Fruit fly (Drosophila melanogaster): ENCODE measurements around the gene prg.

prg gene

DNA sequence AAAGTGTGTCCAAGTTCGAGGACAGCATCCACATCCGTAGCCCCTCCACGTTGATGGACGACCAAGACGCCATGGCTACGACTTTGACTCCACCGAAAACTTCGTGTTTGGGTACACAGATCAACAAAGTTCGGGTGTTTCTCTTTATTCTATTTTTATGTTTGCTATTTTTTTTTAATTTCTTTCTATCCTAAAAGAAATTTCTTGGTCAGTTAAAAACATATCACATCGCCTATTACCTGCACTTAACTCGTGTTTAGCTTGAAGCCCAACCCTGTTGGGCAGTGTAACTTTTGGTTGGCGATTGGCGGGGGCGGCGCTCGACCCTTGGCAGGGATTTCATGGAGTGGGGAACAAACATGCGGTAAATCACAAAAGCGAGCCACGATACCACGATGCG, 9.2 kb downstream of the prg start:
- TF ChIP-seq CG8478 (optimal IDR thresholded peaks at IDR 0.05) (no peak), CTCF (optimal IDR thresholded peaks at IDR 0.05) (no peak)

DNA sequence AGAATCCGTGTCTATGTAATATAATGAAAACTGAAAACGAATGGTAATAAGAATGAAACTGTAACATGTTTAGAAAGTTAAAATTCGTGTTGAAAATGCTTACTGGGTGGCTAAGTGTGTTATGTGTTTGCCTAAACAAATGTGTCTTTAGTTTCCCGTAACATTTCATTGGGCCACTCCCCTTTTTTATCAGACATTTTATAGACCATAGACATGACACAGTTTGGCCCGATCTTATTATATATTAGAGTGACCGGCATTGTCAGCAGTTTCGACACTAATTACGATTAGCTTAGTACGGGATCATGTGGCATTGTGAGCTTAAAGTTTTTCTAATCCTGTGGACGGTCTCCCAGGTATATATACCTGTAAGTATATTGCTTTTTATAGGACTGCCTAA, 12.8 kb downstream of the prg start, which contains the start of gene CheA29a:
CheA29a (plus strand) TSS at position 301 of the 400 bp plus-strand sequence.
- no peak for TF ChIP-seq CTCF (optimal IDR thresholded peaks at IDR 0.05)
- TF ChIP-seq CG8478 (optimal IDR thresholded peaks at IDR 0.05): no peak

DNA sequence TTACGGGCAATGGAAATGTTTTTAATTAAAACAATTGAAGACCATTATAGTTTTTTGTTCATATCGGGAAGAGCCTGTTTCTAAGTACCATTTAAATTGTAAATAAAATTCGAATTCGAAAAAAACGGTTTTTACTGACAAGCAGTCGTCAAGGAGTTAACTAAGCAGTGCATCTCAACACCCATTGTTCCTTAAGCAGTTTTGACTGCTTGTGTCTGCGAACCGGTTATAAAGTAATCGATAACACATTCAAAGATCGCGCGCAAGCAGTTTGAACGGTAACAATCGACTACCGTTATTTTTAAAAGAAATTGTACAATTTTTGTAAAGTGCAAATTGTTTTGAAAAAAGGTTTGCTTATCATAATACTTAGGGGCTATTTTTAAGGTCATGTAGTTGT, 13.7 kb downstream of the prg start:
- TF ChIP-seq CG8478 (optimal IDR thresholded peaks at IDR 0.05) (no peak), CTCF (optimal IDR thresholded peaks at IDR 0.05) (peak in 1 of 2 experiments; percentile 64)

DNA sequence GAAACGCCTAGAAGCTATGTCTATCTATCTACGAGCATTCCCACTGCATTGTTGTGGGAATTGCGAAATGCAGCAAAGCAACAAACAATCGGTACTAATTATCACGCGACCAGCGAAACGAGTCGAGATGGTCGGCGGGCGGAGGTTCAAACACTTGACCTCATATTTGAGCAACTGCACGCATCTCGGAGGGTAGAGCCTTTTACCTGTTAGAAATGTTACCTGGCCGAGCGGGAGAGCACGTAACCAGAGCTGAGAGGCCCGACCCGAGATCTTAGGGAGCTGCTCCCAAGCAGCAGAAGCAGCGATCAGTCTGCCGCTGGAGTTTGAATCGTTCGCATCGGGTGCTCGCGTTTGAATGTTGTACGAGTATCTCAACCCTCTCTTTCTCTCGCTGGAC, 14.1 kb downstream of the prg start:
- TF ChIP-seq CTCF (optimal IDR thresholded peaks at IDR 0.05) (no peak), CG8478 (optimal IDR thresholded peaks at IDR 0.05) (no peak)

dm6 chr2L:8478911-8479706, 14.8 kb downstream of the prg start:
- TF ChIP-seq CG8478 (optimal IDR thresholded peaks at IDR 0.05): no peak
- no peak for TF ChIP-seq CTCF (optimal IDR thresholded peaks at IDR 0.05)

DNA sequence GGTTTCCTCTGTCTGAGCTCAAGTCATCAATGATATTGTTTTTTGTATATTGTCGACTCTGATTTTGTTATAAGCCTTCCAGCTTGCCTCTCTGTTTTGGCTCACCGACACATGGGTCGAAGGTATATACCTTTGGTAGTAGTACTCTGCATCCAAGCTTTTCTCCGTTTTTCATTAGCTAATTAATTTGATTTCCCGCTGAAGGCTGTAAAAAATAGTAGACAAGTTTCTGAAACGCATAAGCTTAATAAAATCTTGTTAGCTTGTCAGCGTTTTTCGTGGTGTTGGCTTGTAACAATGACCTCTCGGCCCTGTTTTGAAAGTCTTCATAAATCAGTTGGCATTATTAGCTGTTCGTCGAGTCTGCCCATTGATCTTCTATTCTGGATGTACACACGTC, 16.5 kb downstream of the prg start:
- no peak for TF ChIP-seq CTCF (optimal IDR thresholded peaks at IDR 0.05)
- TF ChIP-seq CG8478 (optimal IDR thresholded peaks at IDR 0.05): no peak

- TF ChIP-seq CG8478 (optimal IDR thresholded peaks at IDR 0.05) (no peak), CTCF (optimal IDR thresholded peaks at IDR 0.05) (no peak)
Observed at dm6 chr2L:8481623-8482424, 17.5 kb downstream of the prg start, which contains the start of gene CG43796. TSS of gene CG43796 (plus strand) at chr2L:8482374.

DNA sequence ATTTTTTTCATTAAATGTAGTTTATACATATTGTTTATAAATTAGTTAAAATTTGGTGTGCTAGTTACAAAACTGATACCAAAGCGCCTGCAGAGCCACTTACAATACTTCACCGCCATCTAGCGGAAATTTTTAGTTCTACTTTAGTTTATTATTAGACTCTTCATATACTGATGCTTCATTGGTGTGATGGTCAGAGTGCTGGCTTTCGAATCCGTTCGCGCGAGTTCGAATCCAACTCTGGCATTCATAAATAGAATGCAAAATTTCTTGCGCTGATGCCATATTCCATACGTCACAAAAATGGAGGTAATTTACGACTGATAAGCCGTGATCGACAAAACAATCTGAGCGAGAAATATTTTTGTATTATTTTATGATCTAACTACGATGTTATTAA, 21.3 kb downstream of the prg start:
- no peak for TF ChIP-seq CG8478 (optimal IDR thresholded peaks at IDR 0.05)
- TF ChIP-seq CTCF (optimal IDR thresholded peaks at IDR 0.05): peak; percentile 71 to 86

dm6 chr2L:8488735-8489134, 24.4 kb downstream of the prg start, which contains the start of gene CG13088:
TSS of gene CG13088 (plus strand) at chr2L:8488981.
- TF ChIP-seq CTCF (optimal IDR thresholded peaks at IDR 0.05): peak in 1 of 2 experiments; percentile 10
- TF ChIP-seq CG8478 (optimal IDR thresholded peaks at IDR 0.05): no peak

DNA sequence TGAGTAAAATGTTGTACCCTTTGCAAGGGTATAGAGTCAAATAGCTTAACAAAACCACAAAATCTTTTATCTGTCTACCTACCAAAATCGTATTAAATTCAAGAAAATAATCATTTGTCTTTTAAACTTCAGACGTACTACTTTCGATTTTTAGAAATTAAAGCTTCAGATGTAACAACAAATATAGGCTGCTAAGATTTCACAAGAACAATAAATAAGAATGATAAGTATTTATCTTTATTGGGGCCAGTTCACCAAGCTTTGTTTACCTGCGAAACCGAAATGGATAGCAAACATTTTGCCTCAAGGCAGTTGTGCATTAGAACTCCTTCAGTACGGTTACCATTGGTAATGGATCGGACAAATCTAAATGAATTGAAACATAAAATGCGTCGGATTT, 26.2 kb downstream of the prg start, which contains the start of gene CG43400:
CG43400 (plus strand) TSS at position 301 of the 400 bp plus-strand sequence.
- no peak for TF ChIP-seq CG8478 (optimal IDR thresholded peaks at IDR 0.05)
- no peak for TF ChIP-seq CTCF (optimal IDR thresholded peaks at IDR 0.05)

DNA sequence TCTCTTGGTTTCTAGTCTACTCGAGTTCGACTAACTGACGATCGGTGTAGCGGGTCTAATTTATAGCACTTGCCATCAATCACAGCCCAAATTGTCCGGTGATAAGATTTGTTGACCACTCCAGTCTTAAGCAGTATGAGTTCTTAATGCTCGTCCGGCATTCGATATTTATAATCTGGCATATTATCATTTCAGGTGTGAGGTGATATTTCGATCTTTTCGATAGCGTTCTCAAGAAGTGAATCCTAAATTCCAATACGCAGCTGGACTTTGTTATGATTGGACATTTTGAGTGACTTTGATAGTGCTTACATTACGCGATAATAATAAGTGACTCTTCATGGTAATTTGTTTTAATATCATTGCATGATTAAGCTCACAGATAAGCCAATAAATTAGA, 32.0 kb downstream of the prg start, which contains the start of gene Bace:
Bace (minus strand) TSS at position 39 of the 400 bp plus-strand sequence.
- TF ChIP-seq CG8478 (optimal IDR thresholded peaks at IDR 0.05) (no peak), CTCF (optimal IDR thresholded peaks at IDR 0.05) (no peak)

dm6 chr2L:8506729-8507128, 42.4 kb downstream of the prg start, which contains the start of gene Dh31:
TSS of gene Dh31 (minus strand) at chr2L:8506845.
- TF ChIP-seq CTCF (optimal IDR thresholded peaks at IDR 0.05) (no peak), CG8478 (optimal IDR thresholded peaks at IDR 0.05) (no peak)

- peak; percentile 63 to 66 for TF ChIP-seq CTCF (optimal IDR thresholded peaks at IDR 0.05)
- no peak for TF ChIP-seq CG8478 (optimal IDR thresholded peaks at IDR 0.05)
Observed at dm6 chr2L:8511723-8512122, 47.4 kb downstream of the prg start, which contains the start of gene CG13096. TSS of gene CG13096 (minus strand) at chr2L:8511866.

dm6 chr2L:8514748-8515147, 50.5 kb downstream of the prg start, which contains the start of the genes CG13097 and PIG-U:
TSS of gene CG13097 (minus strand) at chr2L:8514868.
TSS of gene PIG-U (plus strand) at chr2L:8515096.
- TF ChIP-seq CG8478 (optimal IDR thresholded peaks at IDR 0.05) (no peak), CTCF (optimal IDR thresholded peaks at IDR 0.05) (no peak)
